Worm (Caenorhabditis elegans): ENCODE measurements around the gene tasp-1.

The tasp-1 gene

DNA sequence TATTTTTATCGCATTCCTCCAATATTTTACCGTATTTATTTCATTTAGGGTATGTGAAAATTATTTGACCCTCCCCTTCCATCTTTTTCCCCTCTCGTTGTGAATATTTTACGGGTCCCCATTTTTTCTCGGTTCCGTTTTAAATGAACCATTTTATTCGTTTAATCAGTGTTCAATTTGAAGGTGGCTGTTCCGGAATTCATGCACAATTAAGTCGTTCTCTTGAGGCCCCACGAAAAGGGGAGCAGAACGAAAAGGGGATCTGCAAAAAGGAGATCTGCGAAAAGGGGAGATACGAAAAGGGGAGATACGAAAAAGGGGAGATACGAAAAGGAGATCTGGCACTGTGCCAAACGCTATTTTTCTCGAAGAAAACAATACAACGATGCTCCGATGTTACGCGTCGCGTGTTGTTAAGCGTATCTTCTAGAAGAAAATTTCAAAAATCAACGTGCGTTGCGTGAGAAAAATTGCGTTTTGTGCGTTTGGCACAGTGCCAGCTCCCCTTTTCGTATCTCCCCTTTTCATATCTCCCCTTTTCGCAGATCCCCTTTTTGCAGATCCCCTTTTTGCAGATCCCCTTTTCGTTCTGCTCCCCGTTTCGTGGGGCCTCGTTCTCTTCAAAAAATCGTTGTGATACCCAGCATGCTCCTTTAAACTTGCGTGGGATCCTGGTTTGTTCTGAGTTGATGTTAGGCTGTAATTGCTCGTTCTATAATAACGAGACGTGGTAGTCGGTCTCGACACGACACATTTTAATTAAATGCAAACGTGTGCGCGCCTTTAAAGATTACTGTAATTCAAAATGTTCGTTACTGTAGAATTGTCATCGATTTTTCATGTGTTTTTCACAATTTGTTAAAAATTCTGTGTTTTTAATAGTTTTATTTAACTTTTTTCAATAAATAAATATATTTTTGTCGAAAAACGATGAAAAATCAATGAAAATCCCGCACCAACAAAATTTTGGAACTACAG, 52.0 kb downstream of the tasp-1 start (continued):
- TF ChIP-seq chd-7 (tag; optimal IDR thresholded peaks at IDR 0.05), result no peak
- TF ChIP-seq ceh-27 (GFP tag; optimal IDR thresholded peaks at IDR 0.05), result no peak
- TF ChIP-seq egrh-3 (GFP tag; IDR thresholded peaks at IDR 0.05), result peak; percentile 71; the same call in 1 of the 2 replicates
- TF ChIP-seq F37B4.10 (GFP tag; IDR thresholded peaks at IDR 0.05), result 0 out of 2 replicates have a peak, but pooled peaks have one; percentile 29
- no peak for TF ChIP-seq ZK185.1 (tag; optimal IDR thresholded peaks at IDR 0.05; ENCODE audit: poor library complexity, severe bottlenecking)
- TF ChIP-seq lsl-1 (GFP tag; optimal IDR thresholded peaks at IDR 0.05), result peak; percentile 82
- TF ChIP-seq ceh-79 (tag; optimal IDR thresholded peaks at IDR 0.05), result no peak
- no peak for TF ChIP-seq tbx-9 (tag; optimal IDR thresholded peaks at IDR 0.05; ENCODE audit: borderline replicate concordance)
- no peak for TF ChIP-seq sea-2 (GFP tag; IDR thresholded peaks at IDR 0.05)
- TF ChIP-seq egl-18 (GFP tag; IDR thresholded peaks at IDR 0.05), result no peak
- TF ChIP-seq aptf-2 (GFP tag; conservative IDR thresholded peaks at IDR 0.05), result no peak; the same call in 1 of the 2 replicates
- TF ChIP-seq dox-1 (GFP tag; IDR thresholded peaks at IDR 0.05), result peak; percentile 69
- TF ChIP-seq lin-35 (GFP tag; optimal IDR thresholded peaks at IDR 0.05), result peak in 1 of 3 experiments; percentile 3
- TF ChIP-seq unc-130 (GFP tag; optimal IDR thresholded peaks at IDR 0.05), result no peak
- 0 out of 2 replicates have a peak, but pooled peaks have one; percentile 55 for TF ChIP-seq nfya-2 (GFP tag; IDR thresholded peaks at IDR 0.05)
- TF ChIP-seq mxl-1 (tag; optimal IDR thresholded peaks at IDR 0.05), result no peak
- no peak for TF ChIP-seq Y67H2A.10 (GFP tag; conservative IDR thresholded peaks at IDR 0.05)
- peak; percentile 33 for TF ChIP-seq efl-1 (GFP tag; optimal IDR thresholded peaks at IDR 0.05)
- TF ChIP-seq lsy-27 (tag; optimal IDR thresholded peaks at IDR 0.05; ENCODE audit: borderline replicate concordance, insufficient read depth), result no peak
- TF ChIP-seq ztf-6 (GFP tag; IDR thresholded peaks at IDR 0.05), result peak; percentile 48; the same call in 1 of the 2 replicates
- peak; percentile 74 for TF ChIP-seq attf-3 (GFP tag; conservative IDR thresholded peaks at IDR 0.05)
- 0 out of 2 replicates have a peak, but pooled peaks have one; percentile 58 for TF ChIP-seq cebp-2 (GFP tag; IDR thresholded peaks at IDR 0.05)
- peak; percentile 80; the same call in 1 of the 2 replicates for TF ChIP-seq aptf-3 (GFP tag; IDR thresholded peaks at IDR 0.05)
- no peak for TF ChIP-seq lin-40 (tag; optimal IDR thresholded peaks at IDR 0.05)
- no peak for TF ChIP-seq nhr-27 (tag; optimal IDR thresholded peaks at IDR 0.05)
- no peak for TF ChIP-seq ets-4 (GFP tag; optimal IDR thresholded peaks at IDR 0.05)
- no peak for TF ChIP-seq snpc-3.4 (tag; optimal IDR thresholded peaks at IDR 0.05)
- peak; percentile 56 for TF ChIP-seq him-1 (tag; optimal IDR thresholded peaks at IDR 0.05)
- no peak for TF ChIP-seq sdz-38 (tag; optimal IDR thresholded peaks at IDR 0.05)
- peak; percentile 42 for TF ChIP-seq tbp1 (GFP tag; optimal IDR thresholded peaks at IDR 0.05)
- TF ChIP-seq ztf-22 (GFP tag; optimal IDR thresholded peaks at IDR 0.05), result no peak
- TF ChIP-seq B0261.1 (tag; optimal IDR thresholded peaks at IDR 0.05), result no peak
- peak; percentile 93 for TF ChIP-seq ceh-58 (GFP tag; IDR thresholded peaks at IDR 0.05)
- TF ChIP-seq tlf-1 (GFP tag; optimal IDR thresholded peaks at IDR 0.05), result no peak
- no peak for TF ChIP-seq dpff-1 (tag; optimal IDR thresholded peaks at IDR 0.05)
- TF ChIP-seq nhr-179 (tag; optimal IDR thresholded peaks at IDR 0.05), result no peak
- TF ChIP-seq let-607 (tag; optimal IDR thresholded peaks at IDR 0.05), result no peak
- no peak for TF ChIP-seq zfh-2 (GFP tag; conservative IDR thresholded peaks at IDR 0.05)
- no peak for TF ChIP-seq pha-4 (tag; optimal IDR thresholded peaks at IDR 0.05)
- TF ChIP-seq F55B11.4 (tag; optimal IDR thresholded peaks at IDR 0.05; ENCODE audit: borderline replicate concordance, insufficient read depth), result no peak
- TF ChIP-seq ztf-28 (GFP tag; IDR thresholded peaks at IDR 0.05), result peak; percentile 9; the same call in 1 of the 2 replicates
- no peak for TF ChIP-seq nhr-120 (GFP tag; IDR thresholded peaks at IDR 0.05)
- peak; percentile 45; the same call in 1 of the 2 replicates for TF ChIP-seq B0019.2 (GFP tag; conservative IDR thresholded peaks at IDR 0.05)
- TF ChIP-seq Y56A3A.18 (GFP tag; IDR thresholded peaks at IDR 0.05), result peak; percentile 72; the same call in 1 of the 2 replicates
- peak; percentile 70; the same call in 1 of the 2 replicates for TF ChIP-seq F39B2.1 (GFP tag; IDR thresholded peaks at IDR 0.05)

Measured in whole organism, young adult.